Fruit fly (Drosophila melanogaster) whole organism, embryonic: Measurements from ENCODE around the gene CG15803.

Experiments used
- Bgb ChIP-seq: fragments of 200-800 bp; sonication (Bioruptor generic); IDR thresholded peaks from 2 replicates; pipeline ENCODE4 v1.3.6; 2022; ENCODE audit warnings: missing biosample characterization, missing genetic modification characterization; ENCODE audit not compliant: partially characterized antibody
- CG10209 ChIP-seq: fragments of 200-800 bp; sonication (Bioruptor generic); optimal IDR thresholded peaks from 3 replicates; lab custom pipeline; 2017; ENCODE audit warnings: missing biosample characterization, mild to moderate bottlenecking, missing genetic modification characterization, missing genetic modification reagents
- CG11398 ChIP-seq: fragments of 200-800 bp; sonication (Bioruptor generic); optimal IDR thresholded peaks from 2 replicates; lab custom pipeline; 2016; ENCODE audit warnings: missing biosample characterization, missing genetic modification characterization
- CG12219 ChIP-seq: fragments of 200-800 bp; sonication (Bioruptor generic); optimal IDR thresholded peaks from 3 replicates; lab custom pipeline; 2018; ENCODE audit warnings: missing biosample characterization, mild to moderate bottlenecking, missing genetic modification characterization
- CG13296 ChIP-seq: fragments of 200-800 bp; sonication (Bioruptor generic); optimal IDR thresholded peaks from 3 replicates; lab custom pipeline; 2018; ENCODE audit warnings: missing biosample characterization, mild to moderate bottlenecking, missing genetic modification characterization
- CG14441 ChIP-seq: fragments of 200-800 bp; sonication (Bioruptor generic); IDR thresholded peaks from 2 replicates; pipeline ENCODE4 v1.3.6; 2022; ENCODE audit warnings: missing biosample characterization, missing genetic modification characterization
- CG14667 ChIP-seq: fragments of 200-800 bp; sonication (Bioruptor generic); IDR thresholded peaks from 2 replicates; pipeline ENCODE4 v1.3.6; 2022; ENCODE audit warnings: missing biosample characterization, missing genetic modification characterization
- CG14860 ChIP-seq: fragments of 200-800 bp; sonication (Bioruptor generic); IDR thresholded peaks from 3 replicates; pipeline ENCODE4 v1.3.6; 2022; ENCODE audit warnings: missing biosample characterization, missing genetic modification characterization; ENCODE audit not compliant: partially characterized antibody
- CG1832 ChIP-seq: fragments of 200-800 bp; sonication (Bioruptor generic); optimal IDR thresholded peaks from 2 replicates; lab custom pipeline; 2017; ENCODE audit warnings: missing biosample characterization, mild to moderate bottlenecking, missing genetic modification characterization, inconsistent platforms
- CG34422 ChIP-seq: fragments of 200-800 bp; sonication (Bioruptor generic); IDR thresholded peaks from 3 replicates; pipeline ENCODE4 v1.3.6; 2022; ENCODE audit warnings: missing biosample characterization, missing genetic modification characterization
- CG4707 ChIP-seq: fragments of 200-800 bp; sonication (Bioruptor generic); optimal IDR thresholded peaks from 2 replicates; lab custom pipeline; 2018; ENCODE audit warnings: missing biosample characterization, mild to moderate bottlenecking, missing genetic modification characterization, moderate library complexity
- CG4854 ChIP-seq: fragments of 200-800 bp; sonication (Bioruptor generic); optimal IDR thresholded peaks from 2 replicates; lab custom pipeline; 2016; ENCODE audit warnings: missing biosample characterization, missing genetic modification characterization, inconsistent platforms
- CG6765 ChIP-seq: fragments of 200-800 bp; sonication (Bioruptor generic); optimal IDR thresholded peaks from 3 replicates; lab custom pipeline; 2017; ENCODE audit warnings: missing biosample characterization, mild to moderate bottlenecking, missing genetic modification characterization
- CG6791 ChIP-seq: fragments of 200-800 bp; sonication (Bioruptor generic); IDR thresholded peaks from 3 replicates; pipeline ENCODE4 v1.3.6; 2022; ENCODE audit warnings: missing biosample characterization, missing genetic modification characterization; ENCODE audit not compliant: partially characterized antibody
- CG8359 ChIP-seq: fragments of 200-800 bp; sonication (Bioruptor generic); optimal IDR thresholded peaks from 2 replicates; lab custom pipeline; 2017; ENCODE audit warnings: missing biosample characterization, mild to moderate bottlenecking, missing genetic modification characterization, borderline replicate concordance
- Dbx ChIP-seq: fragments of 200-800 bp; sonication (Bioruptor generic); IDR thresholded peaks from 3 replicates; pipeline ENCODE4 v1.3.6; 2022; ENCODE audit warnings: missing biosample characterization, missing genetic modification characterization
- Drgx ChIP-seq: fragments of 200-800 bp; sonication (Bioruptor generic); IDR thresholded peaks from 2 replicates; pipeline ENCODE4 v1.3.6; 2022; ENCODE audit warnings: missing biosample characterization, missing genetic modification characterization
- Ets65A ChIP-seq: fragments of 200-800 bp; sonication (Bioruptor generic); peaks from one replicate; lab custom pipeline; 2016; ENCODE audit warnings: missing biosample characterization, missing genetic modification characterization
- Ets97D ChIP-seq: fragments of 200-800 bp; sonication (Bioruptor generic); optimal IDR thresholded peaks from 3 replicates; lab custom pipeline; 2016; ENCODE audit warnings: missing biosample characterization, missing genetic modification characterization
- GATAe ChIP-seq: fragments of 200-800 bp; sonication (Bioruptor generic); conservative IDR thresholded peaks from 2 replicates; pipeline ENCODE4 v1.3.6; 2022; ENCODE audit warnings: missing biosample characterization, missing genetic modification characterization
- Lhr ChIP-seq: fragments of 200-800 bp; sonication (Bioruptor generic); optimal IDR thresholded peaks from 3 replicates; lab custom pipeline; 2017; ENCODE audit warnings: mild to moderate bottlenecking, missing biosample characterization, missing genetic modification reagents, missing genetic modification characterization
- Meics ChIP-seq: fragments of 200-800 bp; sonication (Bioruptor generic); optimal IDR thresholded peaks from 2 replicates; lab custom pipeline; 2017; ENCODE audit warnings: missing biosample characterization, mild to moderate bottlenecking, missing genetic modification characterization
- NfI ChIP-seq: fragments of 200-800 bp; sonication (Bioruptor generic); optimal IDR thresholded peaks from 3 replicates; lab custom pipeline; 2018; ENCODE audit warnings: missing biosample characterization, mild to moderate bottlenecking, missing genetic modification characterization, moderate library complexity
- Opbp ChIP-seq: fragments of 200-800 bp; sonication (Bioruptor generic); IDR thresholded peaks from 3 replicates; pipeline ENCODE4 v1.3.6; 2022; ENCODE audit warnings: missing biosample characterization, missing genetic modification characterization; ENCODE audit not compliant: partially characterized antibody
- Stat92E ChIP-seq, 3 experiments: fragments of >200 bp in 2 of 3; fragments of 200-800 bp in 1 of 3; sonication (Bioruptor generic) in 1 of 3; optimal IDR thresholded peaks; 2 replicates each; lab custom pipeline; 2017 to 2019; ENCODE audit warnings: missing biosample characterization in 3 of 3, missing genetic modification characterization in 3 of 3, mild to moderate bottlenecking in 1 of 3, moderate library complexity in 1 of 3
- Taf1 ChIP-seq: fragments of 200-800 bp; sonication (Bioruptor generic); IDR thresholded peaks from 2 replicates; pipeline ENCODE4 v1.3.6; 2022; ENCODE audit warnings: missing biosample characterization, missing genetic modification characterization
- Trl ChIP-seq, 3 experiments: fragments of >200 bp in 2 of 3; fragments of 200-800 bp in 1 of 3; sonication (Bioruptor generic) in 1 of 3; optimal IDR thresholded peaks; 2 replicates in 1 of 3; 3 replicates in 2 of 3; lab custom pipeline; 2016 to 2017; ENCODE audit warnings: missing biosample characterization in 1 of 3, missing genetic modification characterization in 1 of 3
- cg ChIP-seq: fragments of 200-800 bp; sonication (Bioruptor generic); optimal IDR thresholded peaks from 3 replicates; lab custom pipeline; 2019; ENCODE audit warnings: missing biosample characterization, mild to moderate bottlenecking, missing genetic modification characterization, moderate library complexity
- chinmo ChIP-seq: fragments of 200-800 bp; sonication (Bioruptor generic); IDR thresholded peaks from 4 replicates; pipeline ENCODE4 v1.3.6; 2022; ENCODE audit warnings: missing biosample characterization, missing genetic modification characterization; ENCODE audit not compliant: partially characterized antibody
- chn ChIP-seq: fragments of 200-800 bp; sonication (Bioruptor generic); optimal IDR thresholded peaks from 2 replicates; lab custom pipeline; 2016; ENCODE audit warnings: missing biosample characterization, missing genetic modification characterization
- cwo ChIP-seq: fragments of 200-800 bp; sonication (Bioruptor generic); optimal IDR thresholded peaks from 3 replicates; lab custom pipeline; 2017; ENCODE audit warnings: missing biosample characterization, missing genetic modification characterization, mild to moderate bottlenecking, moderate library complexity, missing genetic modification reagents
- dpn ChIP-seq, 2 experiments: fragments of 200-800 bp; sonication (Bioruptor generic); optimal IDR thresholded peaks; 3 replicates each; lab custom pipeline; 2016; ENCODE audit warnings: missing biosample characterization in 2 of 2, missing genetic modification characterization in 2 of 2
- emc ChIP-seq: fragments of 200-800 bp; sonication (Bioruptor generic); optimal IDR thresholded peaks from 2 replicates; lab custom pipeline; 2016; ENCODE audit warnings: missing biosample characterization, missing genetic modification characterization
- grau ChIP-seq: fragments of 200-800 bp; optimal IDR thresholded peaks from 3 replicates; lab custom pipeline; 2019; ENCODE audit warnings: missing biosample characterization, mild to moderate bottlenecking, missing genetic modification characterization, moderate library complexity
- grn ChIP-seq: fragments of 200-800 bp; sonication (Bioruptor generic); optimal IDR thresholded peaks from 3 replicates; lab custom pipeline; 2017; ENCODE audit warnings: missing biosample characterization, missing genetic modification characterization
- jing ChIP-seq: fragments of 200-800 bp; sonication (Bioruptor generic); optimal IDR thresholded peaks from 2 replicates; lab custom pipeline; 2018; ENCODE audit warnings: missing biosample characterization, mild to moderate bottlenecking, missing genetic modification characterization
- kah ChIP-seq: fragments of 200-800 bp; sonication (Bioruptor generic); optimal IDR thresholded peaks from 2 replicates; lab custom pipeline; 2018; ENCODE audit warnings: missing biosample characterization, mild to moderate bottlenecking, missing genetic modification characterization
- mam ChIP-seq: fragments of 200-800 bp; sonication (Bioruptor generic); optimal IDR thresholded peaks from 3 replicates; lab custom pipeline; 2016; ENCODE audit warnings: missing biosample characterization, missing genetic modification characterization
- nau ChIP-seq: fragments of 200-800 bp; sonication (Bioruptor generic); optimal IDR thresholded peaks from 3 replicates; lab custom pipeline; 2017; ENCODE audit warnings: missing biosample characterization, mild to moderate bottlenecking, missing genetic modification characterization, missing genetic modification reagents
- pnt ChIP-seq: fragments of 200-800 bp; sonication (Bioruptor generic); optimal IDR thresholded peaks from 3 replicates; lab custom pipeline; 2016; ENCODE audit warnings: missing biosample characterization, missing genetic modification characterization
- psq ChIP-seq: fragments of 200-800 bp; sonication (Bioruptor generic); optimal IDR thresholded peaks from 2 replicates; lab custom pipeline; 2017; ENCODE audit warnings: missing biosample characterization, missing genetic modification characterization
- run ChIP-seq: fragments of 200-800 bp; sonication (Bioruptor generic); optimal IDR thresholded peaks from 3 replicates; lab custom pipeline; 2018; ENCODE audit warnings: missing biosample characterization, mild to moderate bottlenecking, missing genetic modification characterization
- sug ChIP-seq: fragments of 200-800 bp; optimal IDR thresholded peaks from 2 replicates; lab custom pipeline; 2019; ENCODE audit warnings: missing biosample characterization, mild to moderate bottlenecking, missing genetic modification characterization, moderate library complexity
- unc-4 ChIP-seq: fragments of 200-800 bp; sonication (Bioruptor generic); IDR thresholded peaks from 2 replicates; pipeline ENCODE4 v1.3.6; 2022; ENCODE audit warnings: missing biosample characterization, missing genetic modification characterization; ENCODE audit not compliant: partially characterized antibody
- usp ChIP-seq: fragments of >200 bp; optimal IDR thresholded peaks from 2 replicates; lab custom pipeline; 2017; ENCODE audit warnings: missing biosample characterization, missing genetic modification characterization
- vvl ChIP-seq: fragments of 200-800 bp; sonication (Bioruptor generic); IDR thresholded peaks from 2 replicates; pipeline ENCODE4 v1.3.6; 2022; ENCODE audit warnings: missing biosample characterization, missing genetic modification characterization

The CG15803 gene

dm6 chr3R:18398954-18399697 lies 38.6 kb upstream of the CG15803 start, which contains the start of gene Vha100-2 (continued):
- peak; percentile 66 for TF ChIP-seq Bgb (GFP tag; lab: Robert Waterston, UW)
- peak; percentile 6; the same call in 1 of the 2 replicates for TF ChIP-seq CG14667
- no peak for TF ChIP-seq jing (GFP tag; lab: Kevin White, UChicago)
- TF ChIP-seq dpn (GFP tag; optimal IDR thresholded peaks at IDR 0.05; lab: Kevin White, UChicago) = peak; percentile 3 to 18
- TF ChIP-seq chn (GFP tag; lab: Kevin White, UChicago) = peak; percentile 24
- TF ChIP-seq mam (GFP tag; lab: Kevin White, UChicago) = peak; percentile 22
- TF ChIP-seq Stat92E (GFP tag; optimal IDR thresholded peaks at IDR 0.05; lab: Kevin White, UChicago) = peak in 1 of 3 experiments; percentile 16
- TF ChIP-seq CG8359 (GFP tag; lab: Kevin White, UChicago) = no peak
- TF ChIP-seq Dbx (GFP tag; lab: Robert Waterston, UW) = peak; percentile 51; the same call in 1 of the 3 replicates
- TF ChIP-seq Taf1 (GFP tag; lab: Robert Waterston, UW) = no peak
- no peak for TF ChIP-seq CG4707 (GFP tag; lab: Kevin White, UChicago)
- TF ChIP-seq emc (GFP tag; lab: Kevin White, UChicago) = no peak
- TF ChIP-seq CG14441 (GFP tag; lab: Robert Waterston, UW) = peak; percentile 65
- peak; percentile 9 for TF ChIP-seq nau (GFP tag; lab: Kevin White, UChicago)
- peak; percentile 100 for TF ChIP-seq kah (GFP tag; lab: Kevin White, UChicago)
- TF ChIP-seq CG14860 = peak; percentile 41; the same call in 1 of the 3 replicates
- TF ChIP-seq CG12219 (GFP tag; lab: Kevin White, UChicago) = peak; percentile 1
- peak; percentile 76 for TF ChIP-seq Lhr (GFP tag; lab: Kevin White, UChicago)
- peak; percentile 67 for TF ChIP-seq Drgx (GFP tag; lab: Robert Waterston, UW)
- TF ChIP-seq Ets97D (GFP tag; lab: Kevin White, UChicago) = peak; percentile 62
- TF ChIP-seq NfI = peak; percentile 0
- TF ChIP-seq Trl (optimal IDR thresholded peaks at IDR 0.05; lab: Kevin White, UChicago) = peak in 1 of 2 experiments; percentile 77
- peak; percentile 4 for TF ChIP-seq Trl (GFP tag; optimal IDR thresholded peaks at IDR 0.05; lab: Kevin White, UChicago)
- TF ChIP-seq grau = peak; percentile 27
- peak; percentile 46 for TF ChIP-seq CG6765 (GFP tag; lab: Kevin White, UChicago)

- TF ChIP-seq psq (GFP tag; lab: Kevin White, UChicago) (no peak), unc-4 (GFP tag; lab: Robert Waterston, UW) (0 out of 2 replicates have a peak, but pooled peaks have one; percentile 12), CG34422 (no peak), Opbp (GFP tag; lab: Robert Waterston, UW) (no peak), pnt (GFP tag; lab: Kevin White, UChicago) (no peak), CG4854 (GFP tag; lab: Kevin White, UChicago) (no peak), Ets65A (no peak), CG10209 (GFP tag; lab: Kevin White, UChicago) (no peak), CG1832 (GFP tag; lab: Kevin White, UChicago) (peak; percentile 44), CG6791 (GFP tag; lab: Robert Waterston, UW) (0 out of 3 replicates have a peak, but pooled peaks have one; percentile 14), cwo (GFP tag; lab: Kevin White, UChicago) (peak; percentile 86), cg (GFP tag; lab: Kevin White, UChicago) (peak; percentile 66), Meics (no peak), Trl (optimal IDR thresholded peaks at IDR 0.05; lab: Kevin White, UChicago) (peak; percentile 54 to 65), Trl (GFP tag; optimal IDR thresholded peaks at IDR 0.05; lab: Kevin White, UChicago) (no peak), grn (GFP tag; lab: Kevin White, UChicago) (no peak), usp (GFP tag; lab: Kevin White, UChicago) (no peak), sug (tag; lab: Kevin White, UChicago) (peak; percentile 21), chinmo (GFP tag; lab: Robert Waterston, UW) (peak; percentile 81; the same call in 2 of the 4 replicates), vvl (GFP tag; lab: Robert Waterston, UW) (peak; percentile 33; the same call in 1 of the 2 replicates), CG11398 (GFP tag; lab: Kevin White, UChicago) (no peak), CG13296 (GFP tag; lab: Kevin White, UChicago) (no peak), run (tag; lab: Kevin White, UChicago) (no peak), GATAe (GFP tag; lab: Robert Waterston, UW) (0 out of 2 replicates have a peak, but pooled peaks have one; percentile 9)
These were observed 38.0 kb upstream of the CG15803 start for dm6 chr3R:18398460-18398901.
